Worm (Caenorhabditis elegans) whole organism, mixed stage, embryonic: ENCODE measurements around the gene rpt-4.

Source experiments
- elt-1 ChIP-seq: sonication (generic microtip); optimal IDR thresholded peaks from 2 replicates; lab custom pipeline; 2017; ENCODE audit warnings: missing genetic modification characterization, mild to moderate bottlenecking, missing compliant biosample characterization, antibody characterized with exemption, moderate library complexity, borderline replicate concordance; ENCODE audit not compliant: insufficient read depth
- lin-13 ChIP-seq: fragments of 150-350 bp; optimal IDR thresholded peaks from 2 replicates; lab custom pipeline; 2014; ENCODE audit warnings: missing biosample characterization, missing genetic modification characterization
- pha-4 ChIP-seq: fragments of 150-350 bp; optimal IDR thresholded peaks from 2 replicates; lab custom pipeline; 2018; ENCODE audit warnings: missing biosample characterization, missing genetic modification reagents, missing genetic modification characterization
- ztf-11 ChIP-seq: fragments of 150-350 bp; optimal IDR thresholded peaks from 2 replicates; lab custom pipeline; 2014; ENCODE audit warnings: missing biosample characterization, missing genetic modification characterization

DNA sequence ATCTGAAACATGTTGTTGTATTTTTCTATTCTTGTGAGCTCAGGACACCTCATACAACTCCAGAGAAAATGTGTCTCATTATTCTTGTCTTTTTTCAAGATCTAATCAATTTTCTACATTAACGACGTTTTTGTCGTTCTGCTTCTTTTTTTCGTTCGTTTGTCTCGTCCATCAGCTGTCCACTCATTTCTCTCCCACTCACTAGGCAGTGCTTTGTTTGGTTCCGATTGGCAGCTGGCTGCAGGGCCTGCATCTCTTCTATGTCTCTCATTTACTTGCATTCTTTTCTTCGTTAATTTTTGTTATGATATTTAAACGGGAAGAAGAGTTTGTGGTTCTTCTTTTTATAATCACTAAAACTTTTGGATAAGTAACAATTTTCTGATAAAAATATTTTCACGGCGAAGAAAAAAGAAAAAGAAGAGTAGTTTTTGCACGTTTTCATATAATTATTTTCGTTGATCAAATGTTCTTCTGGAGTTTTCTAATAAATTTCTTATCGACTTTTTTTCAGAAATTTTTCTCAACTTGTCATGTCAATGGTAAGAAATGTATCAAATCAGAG is 44.6 kb downstream of the rpt-4 start, which contains the start of gene 2L52.1:
- TF ChIP-seq lin-13 (no peak), pha-4 (tag; lab: Kevin White, UChicago) (no peak), ztf-11 (no peak), elt-1 (tag; lab: Kevin White, UChicago) (no peak)
